Fruit fly (Drosophila melanogaster) whole organism, prepupa: ENCODE results near the gene CG15253.

ENCODE experiments used
- CG11762 ChIP-seq: fragments of 200-800 bp; sonication (Bioruptor generic); optimal IDR thresholded peaks from 3 replicates; lab custom pipeline; 2016; ENCODE audit warnings: missing biosample characterization, missing genetic modification characterization; ENCODE audit not compliant: insufficient read depth
- CG16779 ChIP-seq: fragments of 200-800 bp; sonication (Bioruptor generic); optimal IDR thresholded peaks from 3 replicates; lab custom pipeline; 2017; ENCODE audit warnings: missing biosample characterization, mild to moderate bottlenecking, missing genetic modification characterization
- CG3032 ChIP-seq: fragments of 200-800 bp; optimal IDR thresholded peaks from 2 replicates; lab custom pipeline; 2019; ENCODE audit warnings: missing biosample characterization, mild to moderate bottlenecking, missing genetic modification characterization, moderate library complexity
- CG31627 ChIP-seq: fragments of 200-800 bp; sonication (Bioruptor generic); optimal IDR thresholded peaks from 3 replicates; lab custom pipeline; 2016; ENCODE audit warnings: missing biosample characterization, missing genetic modification characterization
- CG8319 ChIP-seq: fragments of 200-800 bp; sonication (Bioruptor generic); optimal IDR thresholded peaks from 3 replicates; lab custom pipeline; 2016; ENCODE audit warnings: missing biosample characterization, missing genetic modification characterization
- Eip75B ChIP-seq: fragments of 200-800 bp; sonication (Bioruptor generic); optimal IDR thresholded peaks from 3 replicates; lab custom pipeline; 2016; ENCODE audit warnings: missing biosample characterization, missing genetic modification characterization
- Ets96B ChIP-seq: fragments of 200-800 bp; optimal IDR thresholded peaks from 2 replicates; lab custom pipeline; 2019; ENCODE audit warnings: missing biosample characterization, mild to moderate bottlenecking, missing genetic modification characterization, moderate library complexity
- Hr4 ChIP-seq: fragments of 200-800 bp; sonication (Bioruptor generic); optimal IDR thresholded peaks from 3 replicates; lab custom pipeline; 2016; ENCODE audit warnings: missing biosample characterization, missing genetic modification characterization
- Sox102F ChIP-seq: fragments of 200-800 bp; sonication (Bioruptor generic); optimal IDR thresholded peaks from 2 replicates; lab custom pipeline; 2016; ENCODE audit warnings: missing biosample characterization, mild to moderate bottlenecking, missing genetic modification characterization
- Sox14 ChIP-seq: fragments of 200-800 bp; sonication (Bioruptor generic); optimal IDR thresholded peaks from 3 replicates; lab custom pipeline; 2016; ENCODE audit warnings: missing biosample characterization, missing genetic modification characterization
- Sox15 ChIP-seq: fragments of 200-800 bp; sonication (Bioruptor generic); optimal IDR thresholded peaks from 3 replicates; lab custom pipeline; 2016; ENCODE audit warnings: missing biosample characterization, missing genetic modification characterization
- acj6 ChIP-seq: fragments of 200-800 bp; sonication (Bioruptor generic); optimal IDR thresholded peaks from 3 replicates; lab custom pipeline; 2016; ENCODE audit warnings: missing biosample characterization, missing genetic modification characterization
- dsx ChIP-seq: fragments of 200-800 bp; optimal IDR thresholded peaks from 3 replicates; lab custom pipeline; 2019; ENCODE audit warnings: missing biosample characterization, mild to moderate bottlenecking, missing genetic modification characterization, moderate library complexity; ENCODE audit not compliant: poor library complexity, severe bottlenecking
- lz ChIP-seq: fragments of 200-800 bp; sonication (Bioruptor generic); optimal IDR thresholded peaks from 3 replicates; lab custom pipeline; 2016; ENCODE audit warnings: missing biosample characterization, missing genetic modification characterization
- salr ChIP-seq, 2 experiments: fragments of 200-800 bp; sonication (Bioruptor generic); optimal IDR thresholded peaks; 3 replicates each; lab custom pipeline; 2016 to 2018; ENCODE audit warnings: missing biosample characterization in 2 of 2, missing genetic modification characterization in 2 of 2, mild to moderate bottlenecking in 1 of 2
- svp ChIP-seq: fragments of 200-800 bp; sonication (Bioruptor generic); peaks from one replicate; lab custom pipeline; 2016; ENCODE audit warnings: missing biosample characterization, missing genetic modification characterization
- vri ChIP-seq: fragments of 200-800 bp; sonication (Bioruptor generic); optimal IDR thresholded peaks from 3 replicates; lab custom pipeline; 2016; ENCODE audit warnings: missing biosample characterization, mild to moderate bottlenecking, missing genetic modification characterization

CG15253 gene

DNA sequence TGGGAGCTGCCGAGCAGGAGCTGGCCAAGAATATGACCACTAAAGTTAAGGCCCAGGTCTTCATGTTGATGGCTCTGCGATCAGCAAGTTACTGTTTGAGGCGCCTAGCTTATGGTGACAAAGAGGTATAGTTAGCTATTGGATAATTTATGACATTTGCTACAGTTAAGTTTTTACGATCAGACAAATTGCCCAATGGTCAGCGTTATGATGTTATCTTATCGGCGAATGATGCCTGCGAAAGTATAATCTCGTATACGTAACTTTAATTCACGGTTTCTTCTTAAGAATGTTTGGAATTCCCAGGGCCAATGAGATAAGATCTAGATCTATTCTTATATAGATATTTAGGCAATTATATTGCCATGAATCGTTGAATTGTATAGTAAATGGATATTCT is 1.4 kb downstream of the CG15253 start, which contains the start of gene CG15254:
Gene CG15254, minus strand, starts transcription at position 101 of the 400 bp plus-strand sequence.
- TF ChIP-seq CG3032 (tag; lab: Kevin White, UChicago): no peak
- TF ChIP-seq lz (GFP tag; lab: Kevin White, UChicago): no peak
- TF ChIP-seq, all 60 proteins: peak for 0

dm6 chr2L:15613285-15613912 is 2.8 kb downstream of the CG15253 start, which contains the start of gene Semp1:
Semp1 (minus strand) TSS chr2L:15613335.
- TF ChIP-seq salr (GFP tag; optimal IDR thresholded peaks at IDR 0.05; lab: Kevin White, UChicago): no peak
- TF ChIP-seq Hr4 (GFP tag; lab: Kevin White, UChicago): no peak
- TF ChIP-seq acj6 (GFP tag; lab: Kevin White, UChicago): no peak
- no peak for TF ChIP-seq CG11762 (GFP tag; lab: Kevin White, UChicago)
- no peak for TF ChIP-seq Sox15
- TF ChIP-seq CG16779 (tag; lab: Kevin White, UChicago): no peak

- TF ChIP-seq Sox14 (GFP tag; lab: Kevin White, UChicago) (no peak), CG31627 (no peak), Sox15 (no peak), Eip75B (no peak), Sox102F (GFP tag; lab: Kevin White, UChicago) (no peak), svp (GFP tag; lab: Kevin White, UChicago) (no peak), vri (peak; percentile 91)
These were observed 4.4 kb downstream of the CG15253 start, which contains the start of gene CG15255 for dm6 chr2L:15611669-15612308. CG15255 (minus strand) TSS chr2L:15611719.

DNA sequence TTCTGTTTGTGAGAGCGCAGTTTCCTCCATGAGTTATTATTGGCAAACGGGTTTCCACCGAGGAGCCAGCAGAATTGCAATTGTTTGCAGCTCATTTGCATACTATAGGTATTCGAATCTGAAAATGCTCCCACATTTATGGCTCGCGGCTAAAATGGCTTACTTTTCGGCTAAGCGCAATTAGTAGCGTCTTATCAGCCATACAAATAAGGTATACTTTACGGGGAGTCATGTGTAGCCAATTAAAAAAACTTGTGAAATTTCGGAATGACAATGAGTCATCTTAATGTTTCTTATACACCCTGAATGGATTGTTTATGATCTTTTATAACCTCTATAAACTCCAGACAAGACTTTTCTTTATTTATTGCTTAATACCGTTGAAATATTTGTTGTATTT is 7.0 kb downstream of the CG15253 start:
- no peak for TF ChIP-seq dsx (GFP tag; lab: Kevin White, UChicago)
- no peak for TF ChIP-seq Ets96B (tag; lab: Kevin White, UChicago)
- TF ChIP-seq svp (GFP tag; lab: Kevin White, UChicago): peak; percentile 38
- no peak for TF ChIP-seq CG8319 (GFP tag; lab: Kevin White, UChicago)
- TF ChIP-seq, all 60 proteins: peak for 1
